Fruit fly (Drosophila melanogaster): ENCODE data around the gene Doc3.

DNA sequence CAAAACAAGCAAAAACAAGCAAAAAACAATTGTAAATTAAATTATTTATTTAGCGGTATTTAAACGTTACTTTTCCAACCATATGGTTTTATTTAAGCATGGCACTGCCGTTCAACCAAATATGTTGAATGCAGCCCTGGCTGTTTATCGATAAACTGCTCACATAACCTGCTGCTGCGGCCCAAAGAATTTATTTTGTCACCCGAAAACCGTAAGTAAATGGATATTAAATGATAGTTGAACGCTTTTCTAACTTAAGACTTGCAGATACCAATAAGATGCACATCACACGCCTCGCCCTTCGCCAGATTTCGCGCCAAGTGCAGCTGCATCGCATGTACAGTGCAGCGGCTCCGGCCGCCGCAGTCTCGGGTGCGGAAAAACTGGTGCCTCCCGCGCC, 48.3 kb upstream of the Doc3 start, which contains the start of gene mRpL12:
- no peak for TF ChIP-seq psq (GFP tag; optimal IDR thresholded peaks at IDR 0.05)
- TF ChIP-seq OdsH (GFP tag; optimal IDR thresholded peaks at IDR 0.05), result no peak
- TF ChIP-seq br (GFP tag; optimal IDR thresholded peaks at IDR 0.05), result no peak
- TF ChIP-seq HLH106 (tag; optimal IDR thresholded peaks at IDR 0.05), result no peak
- no peak for TF ChIP-seq usp (GFP tag; optimal IDR thresholded peaks at IDR 0.05)
- no peak for TF ChIP-seq pan (optimal IDR thresholded peaks at IDR 0.05)
- TF ChIP-seq sv (GFP tag; optimal IDR thresholded peaks at IDR 0.05), result no peak
- no peak for TF ChIP-seq sage (GFP tag; optimal IDR thresholded peaks at IDR 0.05)
- TF ChIP-seq Myc (optimal IDR thresholded peaks at IDR 0.05), result no peak
- TF ChIP-seq woc (GFP tag; optimal IDR thresholded peaks at IDR 0.05), result no peak
